Worm (Caenorhabditis elegans): ENCODE measurements around the gene mep-1.

Gene mep-1

DNA sequence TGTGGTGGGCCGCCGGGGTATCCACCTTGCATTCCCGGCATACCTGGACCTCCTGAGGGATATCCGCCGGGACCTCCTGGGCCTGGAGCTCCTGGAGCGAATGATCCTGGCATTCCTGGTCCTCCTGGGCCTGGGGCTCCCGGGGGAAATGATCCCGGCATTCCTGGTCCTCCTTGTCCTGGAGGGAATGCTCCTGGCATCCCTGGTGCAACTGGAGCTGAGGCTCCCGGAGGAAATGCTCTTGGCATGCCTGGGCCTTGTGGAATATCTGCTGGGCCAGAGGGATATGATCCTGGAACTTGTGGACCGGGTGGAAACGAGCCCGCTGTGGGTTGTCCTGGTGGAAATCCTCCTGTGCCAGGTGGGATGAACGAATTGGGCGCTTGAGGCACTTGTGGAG lies 40.6 kb downstream of the mep-1 start:
- peak; percentile 41 for TF ChIP-seq ceh-8 (GFP tag; optimal IDR thresholded peaks at IDR 0.05)
- peak; percentile 19 for TF ChIP-seq alr-1 (tag; optimal IDR thresholded peaks at IDR 0.05; ENCODE audit: borderline replicate concordance)
- no peak for TF ChIP-seq tbx-2 (tag; optimal IDR thresholded peaks at IDR 0.05)
- no peak for TF ChIP-seq irx-1 (tag; optimal IDR thresholded peaks at IDR 0.05)
- no peak for TF ChIP-seq efl-1 (optimal IDR thresholded peaks at IDR 0.05)
- peak in 1 of 2 experiments; percentile 78 for TF ChIP-seq efl-1 (GFP tag; optimal IDR thresholded peaks at IDR 0.05 in 1 of 2)
- TF ChIP-seq aha-1 (tag; optimal IDR thresholded peaks at IDR 0.05) = no peak
- TF ChIP-seq C04F5.9 (tag; optimal IDR thresholded peaks at IDR 0.05) = no peak
- no peak for TF ChIP-seq pqm-1 (tag; optimal IDR thresholded peaks at IDR 0.05)
- no peak for TF ChIP-seq blmp-1 (tag; optimal IDR thresholded peaks at IDR 0.05)
- no peak for TF ChIP-seq C34B4.2 (tag; optimal IDR thresholded peaks at IDR 0.05)
- no peak for TF ChIP-seq egl-13 (tag; optimal IDR thresholded peaks at IDR 0.05)

- TF ChIP-seq egl-13 (tag; optimal IDR thresholded peaks at IDR 0.05) (peak; percentile 75), grh-1 (GFP tag; IDR thresholded peaks at IDR 0.05) (peak; percentile 87), irx-1 (tag; optimal IDR thresholded peaks at IDR 0.05) (peak; percentile 79), jun-1 (tag; optimal IDR thresholded peaks at IDR 0.05) (peak; percentile 85), lin-13 (GFP tag; optimal IDR thresholded peaks at IDR 0.05) (peak; percentile 75), sox-4 (tag; optimal IDR thresholded peaks at IDR 0.05) (peak; percentile 79), ceh-82 (tag; optimal IDR thresholded peaks at IDR 0.05) (peak; percentile 82 to 92 (median 91)), hlh-4 (tag; optimal IDR thresholded peaks at IDR 0.05) (no peak), fkh-8 (tag; optimal IDR thresholded peaks at IDR 0.05) (peak; percentile 72), mdl-1 (tag; optimal IDR thresholded peaks at IDR 0.05) (peak in 1 of 2 experiments; percentile 83), ces-1 (GFP tag; optimal IDR thresholded peaks at IDR 0.05) (no peak), Y116A8C.19 (tag; optimal IDR thresholded peaks at IDR 0.05; ENCODE audit: borderline replicate concordance) (no peak), hpl-2 (GFP tag; optimal IDR thresholded peaks at IDR 0.05) (peak; percentile 31), nhr-11 (tag; optimal IDR thresholded peaks at IDR 0.05) (peak; percentile 87), dsc-1 (tag; optimal IDR thresholded peaks at IDR 0.05) (peak; percentile 94), pqm-1 (tag; optimal IDR thresholded peaks at IDR 0.05) (no peak), nhr-71 (tag; optimal IDR thresholded peaks at IDR 0.05) (peak; percentile 96), pag-3 (tag; optimal IDR thresholded peaks at IDR 0.05; ENCODE audit: borderline replicate concordance, insufficient read depth) (no peak), ceh-63 (GFP tag; optimal IDR thresholded peaks at IDR 0.05) (no peak), ets-5 (GFP tag; IDR thresholded peaks at IDR 0.05) (no peak), C34B4.2 (tag; optimal IDR thresholded peaks at IDR 0.05) (peak; percentile 28), mab-9 (GFP tag; IDR thresholded peaks at IDR 0.05) (peak; percentile 29; the same call in 1 of the 2 replicates), C16A3.4 (tag; optimal IDR thresholded peaks at IDR 0.05) (peak; percentile 93), lir-3 (tag; optimal IDR thresholded peaks at IDR 0.05; ENCODE audit: poor library complexity) (peak; percentile 79), unc-98 (GFP tag; IDR thresholded peaks at IDR 0.05) (no peak), skn-1 (tag; optimal IDR thresholded peaks at IDR 0.05) (peak; percentile 88), nhr-76 (tag; optimal IDR thresholded peaks at IDR 0.05) (no peak), F16B12.6 (tag; optimal IDR thresholded peaks at IDR 0.05) (peak; percentile 60), rnt-1 (tag; optimal IDR thresholded peaks at IDR 0.05) (peak; percentile 95), tbx-2 (tag; optimal IDR thresholded peaks at IDR 0.05) (peak; percentile 93), unc-130 (tag; optimal IDR thresholded peaks at IDR 0.05) (peak; percentile 94), isw-1 (GFP tag; IDR thresholded peaks at IDR 0.05) (peak; percentile 91), lin-15B (tag; optimal IDR thresholded peaks at IDR 0.05) (peak; percentile 69), nhr-90 (tag; optimal IDR thresholded peaks at IDR 0.05; ENCODE audit: poor library complexity) (peak; percentile 92), fos-1 (tag; optimal IDR thresholded peaks at IDR 0.05) (peak; percentile 83), ceh-90 (tag; optimal IDR thresholded peaks at IDR 0.05) (no peak), aha-1 (tag; optimal IDR thresholded peaks at IDR 0.05) (peak; percentile 52), aly-2 (tag; optimal IDR thresholded peaks at IDR 0.05) (peak; percentile 73), zip-4 (GFP tag; optimal IDR thresholded peaks at IDR 0.05) (peak; percentile 79), unc-30 (tag; optimal IDR thresholded peaks at IDR 0.05) (no peak), nhr-77 (tag; optimal IDR thresholded peaks at IDR 0.05) (peak; percentile 26), efl-1 (optimal IDR thresholded peaks at IDR 0.05) (peak; percentile 93 to 97), efl-1 (GFP tag; optimal IDR thresholded peaks at IDR 0.05 in 1 of 2) (peak; percentile 91 to 100), mef-2 (tag; optimal IDR thresholded peaks at IDR 0.05) (peak; percentile 49), sup-37 (GFP tag; optimal IDR thresholded peaks at IDR 0.05) (peak; percentile 85), nhr-47 (tag; optimal IDR thresholded peaks at IDR 0.05) (peak; percentile 95)
These were observed 41.7 kb downstream of the mep-1 start, which contains the start of gene sec-24.1 for ce11 chrIV:11566146-11566545. Gene sec-24.1, minus strand, starts transcription at chrIV:11566194.

All from whole organism, L1 larva.